Fruit fly (Drosophila melanogaster) S2 (cell line): ENCODE measurements around the gene Cdc42.

Source experiments
- CG8478 ChIP-seq: fragments of >200 bp; optimal IDR thresholded peaks from 2 replicates; lab custom pipeline; 2018
- CTCF ChIP-seq, 2 experiments: fragments of >200 bp; optimal IDR thresholded peaks; 2 replicates each; lab custom pipeline; 2018

DNA sequence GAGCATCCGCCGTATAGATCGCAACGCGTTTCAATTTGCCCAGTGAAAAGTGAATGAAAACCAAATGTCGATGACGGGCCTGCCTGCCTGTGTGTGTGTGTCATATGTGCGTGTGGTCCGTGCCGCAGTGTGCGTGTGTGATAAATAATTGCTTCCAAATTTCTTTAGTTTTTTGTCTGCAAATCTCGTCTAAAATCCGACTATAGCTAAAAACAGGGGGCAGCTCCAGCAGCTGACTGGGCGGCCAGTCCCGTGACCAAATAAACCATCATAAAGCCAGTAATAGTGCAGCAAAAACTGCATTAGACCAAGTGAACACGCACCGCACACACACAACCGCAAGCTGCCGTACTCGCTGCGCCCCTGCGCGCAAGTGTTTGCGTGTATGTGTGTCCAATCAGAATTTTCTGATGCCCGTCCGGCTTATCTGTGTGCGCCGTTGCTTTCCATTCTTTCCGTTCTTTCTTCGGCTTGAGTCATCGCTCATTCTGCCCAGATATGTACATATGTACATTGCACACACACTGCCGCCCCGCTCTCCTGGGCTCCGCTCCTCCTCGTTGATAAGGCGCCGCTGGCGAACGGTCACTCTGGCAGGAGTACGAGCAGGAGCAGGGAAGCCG lies 475 bp downstream of the Cdc42 start:
- TF ChIP-seq CTCF (optimal IDR thresholded peaks at IDR 0.05; lab: Kevin White, UChicago) (no peak), CG8478 (lab: Kevin White, UChicago) (no peak)
